Worm (Caenorhabditis elegans): Measurements from ENCODE around the gene F40G12.11.

- no peak for TF ChIP-seq ceh-18 (tag; optimal IDR thresholded peaks at IDR 0.05)
- TF ChIP-seq nfya-1 (tag; optimal IDR thresholded peaks at IDR 0.05) = no peak
- no peak for TF ChIP-seq pag-3 (tag; optimal IDR thresholded peaks at IDR 0.05; ENCODE audit: borderline replicate concordance)
Observed at ce11 chrV:14331477-14331876, 45.5 kb downstream of the F40G12.11 start, which contains the start of gene F47B8.8.

Data from whole organism, late embryonic.